Worm (Caenorhabditis elegans): Measurements from ENCODE around the gene vwa-8.

Gene vwa-8

ce11 chrX:13007857-13008813 is 16.9 kb downstream of the vwa-8 start, which contains the start of gene nhr-25:
nhr-25 (plus strand) TSS chrX:13008493.
- TF ChIP-seq elt-1 (tag; optimal IDR thresholded peaks at IDR 0.05; ENCODE audit: borderline replicate concordance, insufficient read depth) (peak; percentile 34), lsy-2 (tag; optimal IDR thresholded peaks at IDR 0.05) (peak; percentile 62), unc-120 (tag; optimal IDR thresholded peaks at IDR 0.05; ENCODE audit: poor library complexity, severe bottlenecking) (no peak), zip-8 (tag; optimal IDR thresholded peaks at IDR 0.05) (peak; percentile 52)

ce11 chrX:13008895-13009294 is 17.6 kb downstream of the vwa-8 start:
- TF ChIP-seq blmp-1 (tag; optimal IDR thresholded peaks at IDR 0.05), result peak; percentile 59
- TF ChIP-seq ces-1 (GFP tag; optimal IDR thresholded peaks at IDR 0.05), result no peak
- TF ChIP-seq ceh-83 (GFP tag; optimal IDR thresholded peaks at IDR 0.05), result no peak

ce11 chrX:13009645-13010044 is 18.4 kb downstream of the vwa-8 start:
- TF ChIP-seq mls-2 (tag; optimal IDR thresholded peaks at IDR 0.05) (no peak), nhr-76 (tag; optimal IDR thresholded peaks at IDR 0.05) (no peak), ham-2 (GFP tag; optimal IDR thresholded peaks at IDR 0.05) (no peak), sptf-1 (tag; optimal IDR thresholded peaks at IDR 0.05) (no peak), bed-3 (GFP tag; optimal IDR thresholded peaks at IDR 0.05) (no peak), lsy-2 (tag; optimal IDR thresholded peaks at IDR 0.05) (no peak), blmp-1 (tag; optimal IDR thresholded peaks at IDR 0.05) (peak; percentile 35), sem-2 (GFP tag; optimal IDR thresholded peaks at IDR 0.05) (no peak), nhr-12 (tag; optimal IDR thresholded peaks at IDR 0.05) (no peak)

- TF ChIP-seq unc-62 (GFP tag; optimal IDR thresholded peaks at IDR 0.05) (peak; percentile 54), lin-13 (tag; optimal IDR thresholded peaks at IDR 0.05) (no peak), nhr-2 (tag; optimal IDR thresholded peaks at IDR 0.05) (peak; percentile 86), zip-8 (tag; optimal IDR thresholded peaks at IDR 0.05) (peak; percentile 83), elt-1 (tag; optimal IDR thresholded peaks at IDR 0.05; ENCODE audit: borderline replicate concordance, insufficient read depth) (peak; percentile 96), ceh-43 (GFP tag; optimal IDR thresholded peaks at IDR 0.05) (no peak)
Measured at ce11 chrX:13011897-13012296, 20.6 kb downstream of the vwa-8 start.

ce11 chrX:13014341-13014740 is 23.1 kb downstream of the vwa-8 start:
- TF ChIP-seq snpc-4 (tag; optimal IDR thresholded peaks at IDR 0.05) (no peak), hlh-1 (tag; optimal IDR thresholded peaks at IDR 0.05) (no peak), bed-3 (GFP tag; optimal IDR thresholded peaks at IDR 0.05) (no peak), lin-32 (GFP tag; optimal IDR thresholded peaks at IDR 0.05) (no peak), lsy-2 (tag; optimal IDR thresholded peaks at IDR 0.05) (no peak), nhr-76 (tag; optimal IDR thresholded peaks at IDR 0.05) (no peak), M03D4.4 (tag; optimal IDR thresholded peaks at IDR 0.05) (no peak), nhr-237 (tag; optimal IDR thresholded peaks at IDR 0.05) (no peak), mls-2 (tag; optimal IDR thresholded peaks at IDR 0.05) (no peak), ham-2 (GFP tag; optimal IDR thresholded peaks at IDR 0.05) (no peak), ceh-39 (tag; optimal IDR thresholded peaks at IDR 0.05) (no peak), blmp-1 (tag; optimal IDR thresholded peaks at IDR 0.05) (no peak), lin-13 (tag; optimal IDR thresholded peaks at IDR 0.05) (no peak), drap-1 (GFP tag; optimal IDR thresholded peaks at IDR 0.05) (no peak)

- TF ChIP-seq nhr-237 (tag; optimal IDR thresholded peaks at IDR 0.05) (no peak), cnd-1 (tag; optimal IDR thresholded peaks at IDR 0.05) (no peak), elt-1 (tag; optimal IDR thresholded peaks at IDR 0.05; ENCODE audit: borderline replicate concordance, insufficient read depth) (no peak)
Measured at ce11 chrX:13016290-13016689, 25.0 kb downstream of the vwa-8 start.

ce11 chrX:13021446-13021845 is 30.2 kb downstream of the vwa-8 start:
- TF ChIP-seq ces-1 (GFP tag; optimal IDR thresholded peaks at IDR 0.05), result peak; percentile 85
- TF ChIP-seq M03D4.4 (tag; optimal IDR thresholded peaks at IDR 0.05), result no peak

Measured in whole organism, mixed stage, embryonic.